Worm (Caenorhabditis elegans) whole organism, early embryonic: ENCODE data around the gene F01G10.6.

Experiments used
- B0310.2 ChIP-seq: sonication (generic microtip); optimal IDR thresholded peaks from 2 replicates; lab custom pipeline; 2016; ENCODE audit warnings: mild to moderate bottlenecking, missing genetic modification characterization, missing compliant biosample characterization
- F13C5.2 ChIP-seq: sonication (generic microtip); optimal IDR thresholded peaks from 2 replicates; lab custom pipeline; 2017; ENCODE audit warnings: mild to moderate bottlenecking, missing genetic modification characterization, inconsistent platforms, missing compliant biosample characterization
- aly-1 ChIP-seq: sonication (generic microtip); optimal IDR thresholded peaks from 2 replicates; lab custom pipeline; 2016; ENCODE audit warnings: missing genetic modification characterization, missing compliant biosample characterization
- ama-1 ChIP-seq: fragments of 150-350 bp; optimal IDR thresholded peaks from 2 replicates; lab custom pipeline; 2014
- ceh-13 ChIP-seq: fragments of 200-800 bp; sonication (Bioruptor generic); optimal IDR thresholded peaks from 2 replicates; lab custom pipeline; 2018; ENCODE audit warnings: mild to moderate bottlenecking, missing genetic modification characterization, missing compliant biosample characterization
- ceh-36 ChIP-seq: sonication (generic microtip); optimal IDR thresholded peaks from 2 replicates; lab custom pipeline; 2016; ENCODE audit warnings: missing genetic modification characterization, inconsistent platforms, missing compliant biosample characterization
- ets-7 ChIP-seq: sonication (generic microtip); optimal IDR thresholded peaks from 2 replicates; lab custom pipeline; 2016; ENCODE audit warnings: missing genotype, missing genetic modification characterization, missing compliant biosample characterization
- flt-1 ChIP-seq: fragments of 200-800 bp; sonication (Bioruptor generic); IDR thresholded peaks from 2 replicates; pipeline ENCODE4 v1.3.6; 2022; ENCODE audit warnings: missing genetic modification characterization, missing compliant biosample characterization
- hmbx-1 ChIP-seq: sonication (generic microtip); optimal IDR thresholded peaks from 2 replicates; lab custom pipeline; 2016; ENCODE audit warnings: mild to moderate bottlenecking, missing genetic modification characterization, missing compliant biosample characterization
- hmg-4 ChIP-seq: fragments of 200-800 bp; sonication (Bioruptor generic); optimal IDR thresholded peaks from 2 replicates; lab custom pipeline; 2018; ENCODE audit warnings: mild to moderate bottlenecking, missing genetic modification characterization, missing compliant biosample characterization
- hnd-1 ChIP-seq: sonication (generic microtip); optimal IDR thresholded peaks from 2 replicates; lab custom pipeline; 2016; ENCODE audit warnings: missing genetic modification characterization, missing compliant biosample characterization
- pes-1 ChIP-seq: fragments of 200-800 bp; sonication (Bioruptor generic); IDR thresholded peaks from 2 replicates; pipeline ENCODE4 v1.3.6; 2022; ENCODE audit warnings: missing genetic modification reagents, missing genetic modification characterization, missing compliant biosample characterization
- scrt-1 ChIP-seq: fragments of 200-800 bp; sonication (Bioruptor generic); IDR thresholded peaks from 2 replicates; pipeline ENCODE4 v1.3.6; 2022; ENCODE audit warnings: missing genetic modification characterization, missing compliant biosample characterization
- sea-1 ChIP-seq: fragments of 200-800 bp; sonication (Bioruptor generic); conservative IDR thresholded peaks from 2 replicates; pipeline ENCODE4 v1.3.6; 2022; ENCODE audit warnings: missing genetic modification characterization, missing compliant biosample characterization
- tbx-11 ChIP-seq: fragments of 200-800 bp; sonication (Bioruptor generic); IDR thresholded peaks from 2 replicates; pipeline ENCODE4 v1.3.6; 2022; ENCODE audit warnings: missing genetic modification characterization, missing compliant biosample characterization
- tbx-37 ChIP-seq: fragments of 200-800 bp; sonication (Bioruptor generic); conservative IDR thresholded peaks from 2 replicates; pipeline ENCODE4 v1.3.6; 2022; ENCODE audit warnings: missing genetic modification reagents, missing genetic modification characterization, missing compliant biosample characterization
- tra-4 ChIP-seq: sonication (generic microtip); optimal IDR thresholded peaks from 2 replicates; lab custom pipeline; 2017; ENCODE audit warnings: missing genetic modification characterization, missing compliant biosample characterization

F01G10.6 gene

ce11 chrIV:10262882-10263281 is 35.4 kb upstream of the F01G10.6 start:
- 0 out of 2 replicates have a peak, but pooled peaks have one; percentile 27 for TF ChIP-seq flt-1 (GFP tag; lab: Robert Waterston, UW)

ce11 chrIV:10261061-10261460 is 33.6 kb upstream of the F01G10.6 start:
- TF ChIP-seq sea-1 (GFP tag; lab: Robert Waterston, UW) = no peak
- TF ChIP-seq ceh-36 (tag; lab: Kevin White, UChicago) = no peak

- TF ChIP-seq ets-7 (tag; lab: Kevin White, UChicago) = no peak
- TF ChIP-seq hmbx-1 (tag; lab: Kevin White, UChicago) = no peak
- TF ChIP-seq ceh-13 = no peak
- no peak for TF ChIP-seq B0310.2 (tag; lab: Kevin White, UChicago)
- no peak for TF ChIP-seq F13C5.2 (tag; lab: Kevin White, UChicago)
- no peak for TF ChIP-seq pes-1
Observed at ce11 chrIV:10259557-10259956, 32.1 kb upstream of the F01G10.6 start, which contains the start of gene F01G10.9. Gene F01G10.9 (minus strand): TSS chrIV:10259657.

- no peak for TF ChIP-seq tra-4 (tag; lab: Kevin White, UChicago)
- no peak for TF ChIP-seq pes-1
- no peak for TF ChIP-seq tbx-11 (GFP tag; lab: Robert Waterston, UW)
- TF ChIP-seq hmg-4 (GFP tag; lab: Kevin White, UChicago) = no peak
- no peak for TF ChIP-seq B0310.2 (tag; lab: Kevin White, UChicago)
- TF ChIP-seq F13C5.2 (tag; lab: Kevin White, UChicago) = no peak
- TF ChIP-seq hnd-1 (tag; lab: Kevin White, UChicago) = no peak
- no peak for TF ChIP-seq ceh-36 (tag; lab: Kevin White, UChicago)
- no peak for TF ChIP-seq flt-1 (GFP tag; lab: Robert Waterston, UW)
- TF ChIP-seq ets-7 (tag; lab: Kevin White, UChicago) = no peak
- no peak for TF ChIP-seq tbx-37 (GFP tag; lab: Robert Waterston, UW)
- TF ChIP-seq hmbx-1 (tag; lab: Kevin White, UChicago) = no peak
- no peak for TF ChIP-seq scrt-1
- TF ChIP-seq sea-1 (GFP tag; lab: Robert Waterston, UW) = no peak
- TF ChIP-seq ceh-13 = no peak
- TF ChIP-seq ama-1 = no peak
Observed at ce11 chrIV:10252886-10253639, 25.6 kb upstream of the F01G10.6 start.

ce11 chrIV:10252350-10252792 is 24.9 kb upstream of the F01G10.6 start:
- TF ChIP-seq tbx-37 (GFP tag; lab: Robert Waterston, UW) (no peak), tra-4 (tag; lab: Kevin White, UChicago) (no peak), hmg-4 (GFP tag; lab: Kevin White, UChicago) (no peak), tbx-11 (GFP tag; lab: Robert Waterston, UW) (no peak), ceh-36 (tag; lab: Kevin White, UChicago) (no peak), ceh-13 (no peak), scrt-1 (no peak), sea-1 (GFP tag; lab: Robert Waterston, UW) (no peak), hmbx-1 (tag; lab: Kevin White, UChicago) (no peak), pes-1 (no peak), aly-1 (tag; lab: Kevin White, UChicago) (no peak), ets-7 (tag; lab: Kevin White, UChicago) (no peak), B0310.2 (tag; lab: Kevin White, UChicago) (no peak), flt-1 (GFP tag; lab: Robert Waterston, UW) (no peak), hnd-1 (tag; lab: Kevin White, UChicago) (no peak), F13C5.2 (tag; lab: Kevin White, UChicago) (no peak), ama-1 (no peak)

ce11 chrIV:10251764-10252163 is 24.3 kb upstream of the F01G10.6 start:
- TF ChIP-seq ceh-13 (no peak), pes-1 (no peak)

ce11 chrIV:10251261-10251660 is 23.8 kb upstream of the F01G10.6 start:
- TF ChIP-seq aly-1 (tag; lab: Kevin White, UChicago) (no peak), hmbx-1 (tag; lab: Kevin White, UChicago) (no peak), B0310.2 (tag; lab: Kevin White, UChicago) (no peak), ceh-36 (tag; lab: Kevin White, UChicago) (no peak), tbx-11 (GFP tag; lab: Robert Waterston, UW) (no peak), scrt-1 (no peak)

ce11 chrIV:10250577-10251075 is 23.2 kb upstream of the F01G10.6 start, which contains the start of gene daf-14:
Gene daf-14 (plus strand): TSS chrIV:10250627.
- TF ChIP-seq ceh-13 (no peak), hnd-1 (tag; lab: Kevin White, UChicago) (no peak), sea-1 (GFP tag; lab: Robert Waterston, UW) (no peak), tbx-37 (GFP tag; lab: Robert Waterston, UW) (no peak), ets-7 (tag; lab: Kevin White, UChicago) (no peak)
